Worm (Caenorhabditis elegans) whole organism, early embryonic: ENCODE data around the gene twk-25.
A peak's percentile ranks its signal among the peaks of the same experiment; 100 is the strongest.

Experiments used
- B0310.2 ChIP-seq: sonication (generic microtip); optimal IDR thresholded peaks from 2 replicates; lab custom pipeline; 2016; ENCODE audit warnings: mild to moderate bottlenecking, missing genetic modification characterization, missing compliant biosample characterization
- F13C5.2 ChIP-seq: sonication (generic microtip); optimal IDR thresholded peaks from 2 replicates; lab custom pipeline; 2017; ENCODE audit warnings: mild to moderate bottlenecking, missing genetic modification characterization, inconsistent platforms, missing compliant biosample characterization
- aly-1 ChIP-seq: sonication (generic microtip); optimal IDR thresholded peaks from 2 replicates; lab custom pipeline; 2016; ENCODE audit warnings: missing genetic modification characterization, missing compliant biosample characterization
- ama-1 ChIP-seq: fragments of 150-350 bp; optimal IDR thresholded peaks from 2 replicates; lab custom pipeline; 2014
- ceh-13 ChIP-seq: fragments of 200-800 bp; sonication (Bioruptor generic); optimal IDR thresholded peaks from 2 replicates; lab custom pipeline; 2018; ENCODE audit warnings: mild to moderate bottlenecking, missing genetic modification characterization, missing compliant biosample characterization
- ceh-36 ChIP-seq: sonication (generic microtip); optimal IDR thresholded peaks from 2 replicates; lab custom pipeline; 2016; ENCODE audit warnings: missing genetic modification characterization, inconsistent platforms, missing compliant biosample characterization
- ets-7 ChIP-seq: sonication (generic microtip); optimal IDR thresholded peaks from 2 replicates; lab custom pipeline; 2016; ENCODE audit warnings: missing genotype, missing genetic modification characterization, missing compliant biosample characterization
- flt-1 ChIP-seq: fragments of 200-800 bp; sonication (Bioruptor generic); IDR thresholded peaks from 2 replicates; pipeline ENCODE4 v1.3.6; 2022; ENCODE audit warnings: missing genetic modification characterization, missing compliant biosample characterization
- hmbx-1 ChIP-seq: sonication (generic microtip); optimal IDR thresholded peaks from 2 replicates; lab custom pipeline; 2016; ENCODE audit warnings: mild to moderate bottlenecking, missing genetic modification characterization, missing compliant biosample characterization
- hmg-4 ChIP-seq: fragments of 200-800 bp; sonication (Bioruptor generic); optimal IDR thresholded peaks from 2 replicates; lab custom pipeline; 2018; ENCODE audit warnings: mild to moderate bottlenecking, missing genetic modification characterization, missing compliant biosample characterization
- hnd-1 ChIP-seq: sonication (generic microtip); optimal IDR thresholded peaks from 2 replicates; lab custom pipeline; 2016; ENCODE audit warnings: missing genetic modification characterization, missing compliant biosample characterization
- pes-1 ChIP-seq: fragments of 200-800 bp; sonication (Bioruptor generic); IDR thresholded peaks from 2 replicates; pipeline ENCODE4 v1.3.6; 2022; ENCODE audit warnings: missing genetic modification reagents, missing genetic modification characterization, missing compliant biosample characterization
- scrt-1 ChIP-seq: fragments of 200-800 bp; sonication (Bioruptor generic); IDR thresholded peaks from 2 replicates; pipeline ENCODE4 v1.3.6; 2022; ENCODE audit warnings: missing genetic modification characterization, missing compliant biosample characterization
- sea-1 ChIP-seq: fragments of 200-800 bp; sonication (Bioruptor generic); conservative IDR thresholded peaks from 2 replicates; pipeline ENCODE4 v1.3.6; 2022; ENCODE audit warnings: missing genetic modification characterization, missing compliant biosample characterization
- tbx-11 ChIP-seq: fragments of 200-800 bp; sonication (Bioruptor generic); IDR thresholded peaks from 2 replicates; pipeline ENCODE4 v1.3.6; 2022; ENCODE audit warnings: missing genetic modification characterization, missing compliant biosample characterization
- tbx-37 ChIP-seq: fragments of 200-800 bp; sonication (Bioruptor generic); conservative IDR thresholded peaks from 2 replicates; pipeline ENCODE4 v1.3.6; 2022; ENCODE audit warnings: missing genetic modification reagents, missing genetic modification characterization, missing compliant biosample characterization
- tra-4 ChIP-seq: sonication (generic microtip); optimal IDR thresholded peaks from 2 replicates; lab custom pipeline; 2017; ENCODE audit warnings: missing genetic modification characterization, missing compliant biosample characterization

The twk-25 gene

DNA sequence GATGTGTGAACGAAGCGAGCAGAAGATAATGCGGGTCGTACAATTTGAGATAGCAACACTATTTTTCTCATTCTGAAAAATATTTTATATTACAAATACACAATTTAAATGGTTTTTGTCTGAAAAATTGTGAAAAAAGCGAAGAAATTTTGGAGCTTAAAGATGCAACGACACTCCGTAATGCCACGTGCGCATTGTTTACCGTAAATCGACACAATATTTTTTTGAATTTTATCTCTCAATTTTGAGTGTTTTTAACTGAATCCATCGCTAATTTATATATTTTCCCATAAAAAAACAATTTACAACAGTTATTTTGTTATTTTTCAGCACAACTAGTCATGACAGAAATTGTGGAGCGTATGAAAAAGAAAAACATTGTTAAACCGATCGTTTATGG is 16.4 kb downstream of the twk-25 start, which contains the start of the genes M04B2.4 and gfl-1:
M04B2.4 (minus strand) TSS at position 72 of the 400 bp plus-strand sequence.
gfl-1 (plus strand) TSS at position 331 of the 400 bp plus-strand sequence.
- TF ChIP-seq ceh-36 = no peak
- no peak for TF ChIP-seq tbx-37 (GFP tag; lab: Robert Waterston, UW)
- TF ChIP-seq hmbx-1 (tag; lab: Kevin White, UChicago) = no peak
- TF ChIP-seq sea-1 (GFP tag; lab: Robert Waterston, UW) = no peak
- TF ChIP-seq ets-7 (tag; lab: Kevin White, UChicago) = no peak
- TF ChIP-seq ama-1 = no peak
- TF ChIP-seq hmg-4 (GFP tag; lab: Kevin White, UChicago) = no peak
- no peak for TF ChIP-seq flt-1 (GFP tag; lab: Robert Waterston, UW)
- no peak for TF ChIP-seq ceh-13 (GFP tag; lab: Kevin White, UChicago)

DNA sequence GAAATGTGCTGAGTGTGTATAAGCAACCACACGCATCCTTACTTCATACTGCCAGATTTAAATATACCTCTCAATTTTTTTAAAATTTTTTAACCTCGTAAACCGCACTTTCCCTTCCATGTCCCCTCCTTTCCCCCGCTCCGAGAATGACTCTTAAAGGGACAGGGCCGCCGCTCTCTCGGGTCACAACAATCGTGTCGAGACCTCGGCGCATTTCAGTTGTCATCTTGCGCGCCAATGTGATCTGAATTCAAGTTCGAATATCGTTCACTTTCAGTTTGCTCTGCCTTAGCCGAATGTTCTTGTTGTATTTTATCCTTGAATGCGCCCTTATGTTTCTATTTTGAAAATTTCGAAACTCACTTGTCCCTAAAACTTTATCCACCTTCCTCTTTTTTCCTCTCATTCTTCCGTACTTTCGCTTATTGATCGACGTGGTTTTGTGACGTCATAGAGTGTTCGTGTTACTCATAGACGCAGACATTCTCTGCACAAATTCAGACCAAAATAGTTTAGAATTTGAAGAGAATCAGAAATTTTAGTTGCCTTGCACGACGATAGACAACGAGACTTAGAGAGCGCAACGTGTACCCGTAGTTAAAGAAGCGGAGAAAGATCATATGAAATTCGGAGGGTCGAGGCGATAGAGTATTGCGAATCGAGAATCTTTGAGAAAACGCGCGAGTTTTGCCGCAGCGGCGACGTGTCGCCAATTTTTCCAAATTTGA is 17.9 kb downstream of the twk-25 start:
- no peak for TF ChIP-seq hnd-1 (tag; lab: Kevin White, UChicago)
- TF ChIP-seq ama-1 = peak; percentile 12
- no peak for TF ChIP-seq ets-7 (tag; lab: Kevin White, UChicago)
- no peak for TF ChIP-seq pes-1 (GFP tag; lab: Robert Waterston, UW)

DNA sequence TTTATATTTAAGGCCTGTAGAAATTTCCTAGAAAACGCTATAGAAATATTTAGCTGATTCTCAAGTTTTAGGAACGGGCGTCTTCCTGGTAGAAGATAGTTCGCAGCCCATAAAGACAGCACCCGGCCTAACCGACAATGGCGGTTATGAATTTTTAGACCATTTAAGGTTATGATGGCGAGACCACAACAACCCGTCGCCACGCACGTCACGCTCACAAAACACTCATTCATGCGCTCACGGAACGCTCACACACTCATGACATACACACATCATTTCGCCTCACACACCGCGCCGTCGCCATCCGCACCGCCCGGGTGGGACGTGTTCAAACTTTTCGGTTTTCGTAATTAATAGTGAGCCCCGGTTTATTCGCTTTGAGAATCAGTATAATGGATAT is 19.2 kb downstream of the twk-25 start:
- TF ChIP-seq tbx-37 (GFP tag; lab: Robert Waterston, UW) = no peak
- no peak for TF ChIP-seq flt-1 (GFP tag; lab: Robert Waterston, UW)
- no peak for TF ChIP-seq scrt-1 (GFP tag; lab: Robert Waterston, UW)
- no peak for TF ChIP-seq ceh-13 (GFP tag; lab: Kevin White, UChicago)
- TF ChIP-seq ama-1 = no peak
- TF ChIP-seq ceh-36 = no peak
- TF ChIP-seq tbx-11 (GFP tag; lab: Robert Waterston, UW) = no peak
- no peak for TF ChIP-seq ets-7 (tag; lab: Kevin White, UChicago)
- no peak for TF ChIP-seq aly-1 (tag; lab: Kevin White, UChicago)
- no peak for TF ChIP-seq sea-1 (GFP tag; lab: Robert Waterston, UW)
- TF ChIP-seq tra-4 (tag; lab: Kevin White, UChicago) = no peak
- no peak for TF ChIP-seq hmg-4 (GFP tag; lab: Kevin White, UChicago)
- no peak for TF ChIP-seq F13C5.2 (tag; lab: Kevin White, UChicago)
- TF ChIP-seq pes-1 (GFP tag; lab: Robert Waterston, UW) = no peak; the same call in 1 of the 2 replicates
- no peak for TF ChIP-seq hmbx-1 (tag; lab: Kevin White, UChicago)
- no peak for TF ChIP-seq hnd-1 (tag; lab: Kevin White, UChicago)
- no peak for TF ChIP-seq B0310.2 (tag; lab: Kevin White, UChicago)

DNA sequence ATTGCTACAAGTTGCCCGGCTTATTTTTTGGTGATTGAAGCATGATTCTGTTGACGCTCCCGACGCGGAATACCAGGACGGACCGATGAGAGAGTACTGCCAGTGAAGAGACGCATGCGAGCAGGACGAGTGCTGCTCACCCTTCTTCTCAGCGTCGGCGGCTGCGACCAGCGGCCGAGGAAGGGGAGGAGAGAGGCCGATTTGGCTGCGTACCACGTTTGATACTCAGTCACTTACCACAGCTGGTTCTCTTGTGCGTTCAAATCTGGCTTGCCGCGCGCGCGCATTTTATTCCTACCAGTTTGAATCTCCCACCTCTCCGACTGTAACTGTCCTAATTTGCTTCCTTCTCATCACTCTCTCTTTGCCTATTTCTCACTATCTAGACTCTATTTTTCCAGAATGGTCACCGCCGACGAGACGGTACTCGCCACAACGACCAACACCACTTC is 19.8 kb downstream of the twk-25 start, which contains the start of gene mep-1:
mep-1 (plus strand) TSS at position 402 of the 452 bp plus-strand sequence.
- no peak for TF ChIP-seq F13C5.2 (tag; lab: Kevin White, UChicago)
- TF ChIP-seq pes-1 (GFP tag; lab: Robert Waterston, UW) = peak; percentile 58
- TF ChIP-seq ceh-36 = no peak
- TF ChIP-seq tbx-11 (GFP tag; lab: Robert Waterston, UW) = no peak
- TF ChIP-seq hnd-1 (tag; lab: Kevin White, UChicago) = no peak
- TF ChIP-seq flt-1 (GFP tag; lab: Robert Waterston, UW) = no peak

DNA sequence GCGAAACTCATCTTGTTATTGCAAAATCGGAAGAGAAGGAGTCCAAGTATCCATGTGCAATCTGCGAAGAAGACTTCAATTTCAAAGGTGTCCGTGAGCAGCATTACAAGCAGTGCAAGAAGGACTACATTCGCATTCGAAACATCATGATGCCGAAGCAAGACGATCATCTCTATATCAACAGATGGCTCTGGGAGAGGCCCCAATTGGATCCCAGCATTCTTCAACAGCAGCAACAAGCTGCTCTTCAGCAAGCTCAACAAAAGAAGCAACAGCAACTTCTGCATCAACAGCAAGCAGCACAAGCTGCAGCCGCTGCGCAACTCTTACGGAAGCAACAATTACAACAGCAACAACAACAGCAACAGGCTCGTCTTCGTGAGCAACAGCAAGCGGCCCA is 21.7 kb downstream of the twk-25 start:
- no peak for TF ChIP-seq tbx-37 (GFP tag; lab: Robert Waterston, UW)
- TF ChIP-seq ama-1 = no peak
- TF ChIP-seq aly-1 (tag; lab: Kevin White, UChicago) = no peak

DNA sequence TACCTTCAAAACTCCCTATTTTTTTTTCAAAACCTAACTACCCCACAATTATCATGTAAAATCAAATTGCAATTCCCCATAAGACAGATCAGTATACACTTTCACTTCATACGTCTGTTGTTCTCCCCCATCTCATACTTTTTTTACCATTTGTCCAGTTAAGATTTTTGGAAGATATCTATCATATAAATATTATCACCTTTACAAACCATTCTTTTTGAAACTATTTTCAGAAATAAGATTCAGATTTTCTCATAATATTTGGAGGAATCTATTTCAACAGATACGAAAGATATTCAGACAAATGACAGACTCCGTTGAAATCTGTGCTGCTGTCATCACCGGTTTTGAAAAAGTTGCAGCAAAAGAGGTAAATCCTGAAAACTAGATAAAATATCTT is 23.2 kb downstream of the twk-25 start, which contains the start of gene M04B2.2:
M04B2.2 (plus strand) TSS at position 301 of the 400 bp plus-strand sequence.
- TF ChIP-seq ceh-36 = no peak
- TF ChIP-seq hmbx-1 (tag; lab: Kevin White, UChicago) = no peak
- no peak for TF ChIP-seq tra-4 (tag; lab: Kevin White, UChicago)
- TF ChIP-seq ama-1 = no peak
- TF ChIP-seq tbx-11 (GFP tag; lab: Robert Waterston, UW) = no peak
- TF ChIP-seq ets-7 (tag; lab: Kevin White, UChicago) = no peak
- no peak for TF ChIP-seq hmg-4 (GFP tag; lab: Kevin White, UChicago)
- no peak for TF ChIP-seq ceh-13 (GFP tag; lab: Kevin White, UChicago)
- TF ChIP-seq aly-1 (tag; lab: Kevin White, UChicago) = no peak
- no peak for TF ChIP-seq F13C5.2 (tag; lab: Kevin White, UChicago)
- no peak for TF ChIP-seq sea-1 (GFP tag; lab: Robert Waterston, UW)
- TF ChIP-seq tbx-37 (GFP tag; lab: Robert Waterston, UW) = no peak

DNA sequence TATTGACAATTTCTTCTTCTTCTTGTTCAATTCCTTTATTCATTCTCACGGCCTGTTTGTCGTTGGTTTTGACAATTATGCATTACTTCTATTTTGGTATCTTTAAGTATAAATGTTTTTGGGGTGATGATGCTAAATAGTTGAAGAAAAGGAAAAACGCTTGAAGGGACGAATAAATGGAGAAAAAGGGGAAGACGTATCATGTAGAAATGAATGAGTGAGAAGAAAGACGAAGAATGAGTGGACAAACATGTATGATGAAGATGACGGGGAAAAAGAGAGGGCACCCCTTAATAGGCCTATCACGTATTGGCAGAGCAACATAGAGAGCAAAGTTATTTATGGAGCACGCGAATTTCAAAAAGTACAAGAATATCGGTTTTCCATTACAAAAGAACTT is 44.2 kb downstream of the twk-25 start, which contains the start of gene M04B2.7:
M04B2.7 (minus strand) TSS at position 101 of the 400 bp plus-strand sequence.
- TF ChIP-seq tra-4 (tag; lab: Kevin White, UChicago) (no peak), scrt-1 (GFP tag; lab: Robert Waterston, UW) (no peak)

DNA sequence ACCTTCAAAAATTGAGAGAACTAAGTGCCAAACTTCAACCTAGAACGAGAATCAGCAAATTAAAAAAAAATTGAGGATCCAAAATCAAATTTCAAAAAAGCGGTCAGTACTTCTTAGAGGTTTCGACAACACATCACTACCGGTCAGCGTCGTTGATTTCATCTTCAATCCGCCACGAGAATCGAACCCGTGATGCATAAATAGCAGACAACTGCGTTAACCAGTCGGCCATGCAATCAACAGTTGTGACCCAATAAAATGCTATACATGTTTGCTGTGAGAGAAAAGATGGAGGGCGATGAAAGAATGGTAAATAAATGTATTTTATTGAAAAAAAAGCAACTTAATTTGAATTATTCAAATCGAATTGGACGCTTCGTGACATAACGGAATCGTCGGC is 45.2 kb downstream of the twk-25 start:
- peak; percentile 92 for TF ChIP-seq hmg-4 (GFP tag; lab: Kevin White, UChicago)
- peak; percentile 86 for TF ChIP-seq sea-1 (GFP tag; lab: Robert Waterston, UW)
- peak; percentile 89 for TF ChIP-seq F13C5.2 (tag; lab: Kevin White, UChicago)
- TF ChIP-seq scrt-1 (GFP tag; lab: Robert Waterston, UW) = peak; percentile 94
- TF ChIP-seq hmbx-1 (tag; lab: Kevin White, UChicago) = peak; percentile 55
- TF ChIP-seq B0310.2 (tag; lab: Kevin White, UChicago) = peak; percentile 87
- peak; percentile 65 for TF ChIP-seq ets-7 (tag; lab: Kevin White, UChicago)
- TF ChIP-seq aly-1 (tag; lab: Kevin White, UChicago) = peak; percentile 91
- peak; percentile 91 for TF ChIP-seq pes-1 (GFP tag; lab: Robert Waterston, UW)
- peak; percentile 87 for TF ChIP-seq tbx-11 (GFP tag; lab: Robert Waterston, UW)
- peak; percentile 89 for TF ChIP-seq ceh-13 (GFP tag; lab: Kevin White, UChicago)
- peak; percentile 63 for TF ChIP-seq tra-4 (tag; lab: Kevin White, UChicago)
- TF ChIP-seq ama-1 = no peak
- no peak for TF ChIP-seq ceh-36
- TF ChIP-seq hnd-1 (tag; lab: Kevin White, UChicago) = peak; percentile 79
- peak; percentile 80 for TF ChIP-seq tbx-37 (GFP tag; lab: Robert Waterston, UW)
- peak; percentile 86 for TF ChIP-seq flt-1 (GFP tag; lab: Robert Waterston, UW)
